Fruit fly (Drosophila melanogaster) whole organism: ENCODE data around the gene tacc.

ENCODE experiments used
- Dll ChIP-seq: fragments of >200 bp; optimal IDR thresholded peaks from 2 replicates; lab custom pipeline; 2017
- usp ChIP-seq: fragments of >200 bp; optimal IDR thresholded peaks from 2 replicates; lab custom pipeline; 2017; ENCODE audit warnings: missing biosample characterization, missing genetic modification characterization, mixed read lengths

DNA sequence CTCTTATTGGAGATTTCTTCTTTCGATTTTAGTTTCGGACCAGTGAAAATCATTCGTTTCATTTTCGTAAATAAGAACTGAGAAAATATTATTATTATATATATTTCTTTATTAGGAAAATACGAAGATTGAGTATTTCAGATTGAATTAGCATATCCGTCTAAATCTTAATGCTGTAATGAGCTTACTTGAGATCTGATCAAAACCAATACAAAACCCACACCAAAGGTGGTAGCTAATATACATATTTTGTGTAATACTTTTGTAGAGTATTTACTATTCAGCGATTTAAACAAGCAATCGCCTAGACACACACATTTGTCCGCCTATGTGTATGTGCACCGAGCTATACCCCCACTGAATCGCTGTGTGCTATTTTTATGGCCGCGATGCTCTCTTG is 31.9 kb upstream of the tacc start:
- TF ChIP-seq usp (no peak), Dll (lab: Kevin White, UChicago) (no peak)
